Fruit fly (Drosophila melanogaster) whole organism, embryonic: ENCODE results near the gene Vha16-3.
A peak's percentile ranks its signal among the peaks of the same experiment; 100 is the strongest.

Experiments used
- Awh ChIP-seq: fragments of 200-800 bp; sonication (Bioruptor generic); IDR thresholded peaks from 2 replicates; pipeline ENCODE4, ENCODE4 v1.3.6; 2022; ENCODE audit warnings: missing biosample characterization, missing genetic modification characterization
- Bteb2 ChIP-seq: fragments of 200-800 bp; sonication (Bioruptor generic); optimal IDR thresholded peaks from 2 replicates; lab custom pipeline; 2016; ENCODE audit warnings: missing biosample characterization, missing genetic modification characterization
- CG10267 ChIP-seq: fragments of 200-800 bp; sonication (Bioruptor generic); optimal IDR thresholded peaks from 2 replicates; lab custom pipeline; 2018; ENCODE audit warnings: missing biosample characterization, mild to moderate bottlenecking, missing genetic modification characterization, moderate library complexity
- CG10959 ChIP-seq: fragments of 200-800 bp; sonication (Bioruptor generic); IDR thresholded peaks from 2 replicates; pipeline ENCODE4 v1.3.6; 2022; ENCODE audit warnings: missing biosample characterization, missing genetic modification characterization
- CG11247 ChIP-seq: fragments of 200-800 bp; sonication (Bioruptor generic); IDR thresholded peaks from 2 replicates; pipeline ENCODE4 v1.3.6; 2022; ENCODE audit warnings: missing biosample characterization, missing genetic modification characterization
- CG11696 ChIP-seq: fragments of 200-800 bp; sonication (Bioruptor generic); IDR thresholded peaks from 2 replicates; pipeline ENCODE4 v1.3.6; 2022; ENCODE audit warnings: missing biosample characterization, missing genetic modification characterization
- CG12219 ChIP-seq: fragments of 200-800 bp; sonication (Bioruptor generic); optimal IDR thresholded peaks from 3 replicates; lab custom pipeline; 2018; ENCODE audit warnings: missing biosample characterization, mild to moderate bottlenecking, missing genetic modification characterization
- CG13287 ChIP-seq: fragments of 200-800 bp; sonication (Bioruptor generic); IDR thresholded peaks from 2 replicates; pipeline ENCODE4 v1.3.6; 2022; ENCODE audit warnings: missing biosample characterization, missing genetic modification characterization; ENCODE audit not compliant: partially characterized antibody
- CG13894 ChIP-seq: fragments of 200-800 bp; sonication (Bioruptor generic); optimal IDR thresholded peaks from 3 replicates; lab custom pipeline; 2018; ENCODE audit warnings: missing biosample characterization, mild to moderate bottlenecking, missing genetic modification characterization, moderate library complexity
- CG14014 ChIP-seq: fragments of 200-800 bp; sonication (Bioruptor generic); IDR thresholded peaks from 2 replicates; pipeline ENCODE4 v1.3.6; 2022; ENCODE audit warnings: missing biosample characterization, missing genetic modification characterization
- CG14710 ChIP-seq: fragments of 200-800 bp; sonication (Bioruptor generic); optimal IDR thresholded peaks from 3 replicates; lab custom pipeline; 2019; ENCODE audit warnings: missing biosample characterization, mild to moderate bottlenecking, missing genetic modification characterization, moderate library complexity
- CG15696 ChIP-seq: fragments of 200-800 bp; sonication (Bioruptor generic); optimal IDR thresholded peaks from 2 replicates; lab custom pipeline; 2019; ENCODE audit warnings: missing biosample characterization, mild to moderate bottlenecking, missing genetic modification characterization, moderate library complexity
- CG16813 ChIP-seq: fragments of 200-800 bp; sonication (Bioruptor generic); IDR thresholded peaks from 3 replicates; pipeline ENCODE4 v1.3.6; 2022; ENCODE audit warnings: missing biosample characterization, missing genetic modification characterization; ENCODE audit not compliant: partially characterized antibody
- CG17328 ChIP-seq: fragments of 200-800 bp; sonication (Bioruptor generic); IDR thresholded peaks from 2 replicates; pipeline ENCODE4 v1.3.6; 2022; ENCODE audit warnings: missing biosample characterization, missing genetic modification characterization
- CG17359 ChIP-seq: fragments of 200-800 bp; sonication (Bioruptor generic); optimal IDR thresholded peaks from 3 replicates; lab custom pipeline; 2018; ENCODE audit warnings: missing biosample characterization, mild to moderate bottlenecking, missing genetic modification characterization, moderate library complexity
- CG18599 ChIP-seq: fragments of 200-800 bp; sonication (Bioruptor generic); optimal IDR thresholded peaks from 3 replicates; lab custom pipeline; 2017; ENCODE audit warnings: missing biosample characterization, missing genetic modification characterization, mild to moderate bottlenecking, moderate library complexity, missing genetic modification reagents
- CG2120 ChIP-seq: fragments of 200-800 bp; sonication (Bioruptor generic); optimal IDR thresholded peaks from 3 replicates; lab custom pipeline; 2016; ENCODE audit warnings: missing biosample characterization, missing genetic modification characterization
- CG2129 ChIP-seq: fragments of 200-800 bp; sonication (Bioruptor generic); IDR thresholded peaks from 2 replicates; pipeline ENCODE4 v1.3.6; 2022; ENCODE audit warnings: missing biosample characterization, missing genetic modification characterization; ENCODE audit not compliant: partially characterized antibody
- CG2199 ChIP-seq: fragments of 200-800 bp; sonication (Bioruptor generic); IDR thresholded peaks from 3 replicates; pipeline ENCODE4 v1.3.6; 2022; ENCODE audit warnings: missing biosample characterization, missing genetic modification characterization
- CG2678 ChIP-seq: fragments of 200-800 bp; sonication (Bioruptor generic); optimal IDR thresholded peaks from 3 replicates; lab custom pipeline; 2019; ENCODE audit warnings: missing biosample characterization, mild to moderate bottlenecking, missing genetic modification characterization, moderate library complexity
- CG2712 ChIP-seq: fragments of 200-800 bp; optimal IDR thresholded peaks from 3 replicates; lab custom pipeline; 2019; ENCODE audit warnings: missing biosample characterization, mild to moderate bottlenecking, missing genetic modification characterization, moderate library complexity
- CG31441 ChIP-seq: fragments of 200-800 bp; sonication (Bioruptor generic); IDR thresholded peaks from 2 replicates; pipeline ENCODE4 v1.3.6; 2022; ENCODE audit warnings: missing biosample characterization, missing genetic modification characterization
- CG32772 ChIP-seq: fragments of 200-800 bp; sonication (Bioruptor generic); IDR thresholded peaks from 2 replicates; pipeline ENCODE4 v1.3.6; 2022; ENCODE audit warnings: missing biosample characterization, missing genetic modification characterization
- CG34376 ChIP-seq: fragments of 200-800 bp; sonication (Bioruptor generic); optimal IDR thresholded peaks from 2 replicates; lab custom pipeline; 2018; ENCODE audit warnings: missing biosample characterization, mild to moderate bottlenecking, missing genetic modification characterization
- CG4854 ChIP-seq: fragments of 200-800 bp; sonication (Bioruptor generic); optimal IDR thresholded peaks from 2 replicates; lab custom pipeline; 2016; ENCODE audit warnings: missing biosample characterization, missing genetic modification characterization, inconsistent platforms
- CG8359 ChIP-seq: fragments of 200-800 bp; sonication (Bioruptor generic); optimal IDR thresholded peaks from 2 replicates; lab custom pipeline; 2017; ENCODE audit warnings: missing biosample characterization, mild to moderate bottlenecking, missing genetic modification characterization, borderline replicate concordance
- CG8765 ChIP-seq: fragments of 200-800 bp; sonication (Bioruptor generic); IDR thresholded peaks from 2 replicates; pipeline ENCODE4 v1.3.6; 2022; ENCODE audit warnings: missing biosample characterization, missing genetic modification characterization
- CTCF ChIP-seq: fragments of 200-800 bp; sonication (Bioruptor generic); optimal IDR thresholded peaks from 2 replicates; lab custom pipeline; 2017; ENCODE audit warnings: missing biosample characterization, mild to moderate bottlenecking, missing genetic modification characterization, moderate library complexity
- Ets65A ChIP-seq: fragments of 200-800 bp; sonication (Bioruptor generic); peaks from one replicate; lab custom pipeline; 2016; ENCODE audit warnings: missing biosample characterization, missing genetic modification characterization
- Lhr ChIP-seq: fragments of 200-800 bp; sonication (Bioruptor generic); optimal IDR thresholded peaks from 3 replicates; lab custom pipeline; 2017; ENCODE audit warnings: mild to moderate bottlenecking, missing biosample characterization, missing genetic modification reagents, missing genetic modification characterization
- Lim3 ChIP-seq: fragments of 200-800 bp; sonication (Bioruptor generic); IDR thresholded peaks from 2 replicates; pipeline ENCODE4 v1.3.6; 2022; ENCODE audit warnings: missing biosample characterization, missing genetic modification characterization
- Myb ChIP-seq: fragments of 200-800 bp; sonication (Bioruptor generic); optimal IDR thresholded peaks from 2 replicates; lab custom pipeline; 2016; ENCODE audit warnings: missing biosample characterization, missing genetic modification characterization
- Nf-YC ChIP-seq: fragments of 200-800 bp; optimal IDR thresholded peaks from 3 replicates; lab custom pipeline; 2019; ENCODE audit warnings: missing biosample characterization, mild to moderate bottlenecking, missing genetic modification characterization, moderate library complexity
- Ptx1 ChIP-seq: fragments of 200-800 bp; sonication (Bioruptor generic); IDR thresholded peaks from 2 replicates; pipeline ENCODE4 v1.3.6; 2022; ENCODE audit warnings: missing biosample characterization, missing genetic modification characterization
- Sin3A ChIP-seq: fragments of >200 bp; optimal IDR thresholded peaks from 2 replicates; lab custom pipeline; 2018
- ato ChIP-seq: fragments of 200-800 bp; sonication (Bioruptor generic); IDR thresholded peaks from 2 replicates; pipeline ENCODE4 v1.3.6; 2022; ENCODE audit warnings: missing biosample characterization, missing genetic modification characterization; ENCODE audit not compliant: partially characterized antibody
- bcd ChIP-seq: fragments of 200-800 bp; sonication (Bioruptor generic); optimal IDR thresholded peaks from 2 replicates; lab custom pipeline; 2017; ENCODE audit warnings: missing biosample characterization, mild to moderate bottlenecking, missing genetic modification characterization
- chif ChIP-seq, 2 experiments: fragments of 200-800 bp; sonication (Bioruptor generic); optimal IDR thresholded peaks; 3 replicates each; lab custom pipeline; 2016; ENCODE audit warnings: missing biosample characterization in 2 of 2, missing genetic modification characterization in 2 of 2
- fd102C ChIP-seq: fragments of 200-800 bp; sonication (Bioruptor generic); optimal IDR thresholded peaks from 2 replicates; lab custom pipeline; 2018; ENCODE audit warnings: missing biosample characterization, mild to moderate bottlenecking, missing genetic modification characterization, moderate library complexity
- lov ChIP-seq, 2 experiments: fragments of 200-800 bp in 1 of 2; fragments of >200 bp in 1 of 2; sonication (Bioruptor generic) in 1 of 2; IDR thresholded peaks in 1 of 2; optimal IDR thresholded peaks in 1 of 2; 2 replicates in 1 of 2; 3 replicates in 1 of 2; pipeline versions ENCODE4 v1.3.6 to Lab custom; 2017 to 2022; ENCODE audit warnings: missing biosample characterization in 1 of 2, missing genetic modification characterization in 1 of 2
- luna ChIP-seq: fragments of 200-800 bp; sonication (Bioruptor generic); optimal IDR thresholded peaks from 2 replicates; lab custom pipeline; 2016; ENCODE audit warnings: missing biosample characterization, missing genetic modification characterization
- nerfin-1 ChIP-seq: fragments of 200-800 bp; sonication (Bioruptor generic); optimal IDR thresholded peaks from 3 replicates; lab custom pipeline; 2019; ENCODE audit warnings: missing biosample characterization, mild to moderate bottlenecking, missing genetic modification characterization, moderate library complexity
- nmo ChIP-seq: fragments of 200-800 bp; sonication (Bioruptor generic); optimal IDR thresholded peaks from 2 replicates; lab custom pipeline; 2018; ENCODE audit warnings: missing biosample characterization, mild to moderate bottlenecking, missing genetic modification characterization, moderate library complexity
- salm ChIP-seq: fragments of 200-800 bp; sonication (Bioruptor generic); optimal IDR thresholded peaks from 2 replicates; lab custom pipeline; 2018; ENCODE audit warnings: missing biosample characterization, mild to moderate bottlenecking, missing genetic modification characterization
- sisA ChIP-seq: fragments of 200-800 bp; sonication (Bioruptor generic); IDR thresholded peaks from 2 replicates; pipeline ENCODE4 v1.3.6; 2022; ENCODE audit warnings: missing biosample characterization, missing genetic modification characterization
- slbo ChIP-seq: fragments of 200-800 bp; sonication (Bioruptor generic); IDR thresholded peaks from 2 replicates; pipeline ENCODE4 v1.3.6; 2022; ENCODE audit warnings: missing biosample characterization, missing genetic modification characterization
- tgo ChIP-seq: fragments of 200-800 bp; sonication (Bioruptor generic); IDR thresholded peaks from 3 replicates; pipeline ENCODE4 v1.3.6; 2022; ENCODE audit warnings: missing biosample characterization, missing genetic modification characterization
- toy ChIP-seq: fragments of 200-800 bp; sonication (Bioruptor generic); IDR thresholded peaks from 2 replicates; pipeline ENCODE4 v1.3.6; 2022; ENCODE audit warnings: missing biosample characterization, missing genetic modification characterization
- usp ChIP-seq: fragments of >200 bp; optimal IDR thresholded peaks from 2 replicates; lab custom pipeline; 2017; ENCODE audit warnings: missing biosample characterization, missing genetic modification characterization
- wdn ChIP-seq: fragments of 200-800 bp; sonication (Bioruptor generic); IDR thresholded peaks from 2 replicates; pipeline ENCODE4 v1.3.6; 2022; ENCODE audit warnings: missing biosample characterization, missing genetic modification characterization
- zfh2 ChIP-seq: fragments of 200-800 bp; sonication (Bioruptor generic); optimal IDR thresholded peaks from 2 replicates; lab custom pipeline; 2016; ENCODE audit warnings: missing biosample characterization, missing genetic modification characterization

Gene Vha16-3

DNA sequence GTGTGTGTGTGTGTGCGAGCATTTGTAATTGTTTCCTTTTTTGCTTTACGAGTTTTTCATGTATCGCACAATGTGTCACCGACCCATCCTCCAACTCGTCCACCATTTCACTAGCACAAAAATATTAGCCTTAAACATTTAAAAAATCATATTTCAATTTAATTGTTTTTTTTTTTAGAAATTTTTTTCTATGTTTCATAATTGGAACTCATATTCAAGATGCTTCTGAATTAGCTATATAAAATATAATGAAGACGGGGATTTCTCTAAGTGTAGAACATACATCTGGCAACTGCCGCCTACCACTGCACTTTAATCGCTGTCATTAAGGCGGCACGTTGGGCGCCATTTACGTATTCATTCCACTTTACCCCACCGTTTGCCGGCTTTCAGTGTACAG, 33.5 kb upstream of the Vha16-3 start (continued):
- TF ChIP-seq nmo: peak; percentile 11
- peak; percentile 0 for TF ChIP-seq CG17359 (tag; lab: Kevin White, UChicago)
- TF ChIP-seq CG2199 (GFP tag; lab: Robert Waterston, UW): no peak
- TF ChIP-seq CG2678 (tag; lab: Kevin White, UChicago): peak; percentile 18
- no peak for TF ChIP-seq zfh2 (GFP tag; lab: Kevin White, UChicago)
- no peak for TF ChIP-seq CG34376 (GFP tag; lab: Kevin White, UChicago)
- TF ChIP-seq CG31441: peak; percentile 32; the same call in 1 of the 2 replicates
- no peak for TF ChIP-seq nerfin-1
- TF ChIP-seq Sin3A (lab: Kevin White, UChicago): no peak
- no peak for TF ChIP-seq bcd (GFP tag; lab: Kevin White, UChicago)
- peak; percentile 22; the same call in 1 of the 2 replicates for TF ChIP-seq Ptx1 (GFP tag; lab: Robert Waterston, UW)
- no peak for TF ChIP-seq CG13894 (tag; lab: Kevin White, UChicago)
- TF ChIP-seq CG10267 (tag; lab: Kevin White, UChicago): peak; percentile 11
- TF ChIP-seq wdn (GFP tag; lab: Robert Waterston, UW): no peak
- TF ChIP-seq CG2120 (GFP tag; lab: Kevin White, UChicago): no peak
- TF ChIP-seq CG2712 (tag; lab: Kevin White, UChicago): peak; percentile 37
- no peak for TF ChIP-seq chif (GFP tag; optimal IDR thresholded peaks at IDR 0.05; lab: Kevin White, UChicago)
- TF ChIP-seq luna (GFP tag; lab: Kevin White, UChicago): no peak
- peak; percentile 30; the same call in 1 of the 2 replicates for TF ChIP-seq slbo
- TF ChIP-seq CG14014 (GFP tag; lab: Robert Waterston, UW): 0 out of 2 replicates have a peak, but pooled peaks have one; percentile 31
- TF ChIP-seq ato (GFP tag; lab: Robert Waterston, UW): no peak
- peak; percentile 34; the same call in 1 of the 2 replicates for TF ChIP-seq CG17328
- TF ChIP-seq fd102C (GFP tag; lab: Kevin White, UChicago): no peak
- TF ChIP-seq CG15696 (tag; lab: Kevin White, UChicago): peak; percentile 44
- no peak for TF ChIP-seq lov (optimal IDR thresholded peaks at IDR 0.05; lab: Kevin White, UChicago)
- no peak for TF ChIP-seq lov (GFP tag; IDR thresholded peaks at IDR 0.05; lab: Robert Waterston, UW)
- TF ChIP-seq CG2129 (GFP tag; lab: Robert Waterston, UW): no peak
- no peak for TF ChIP-seq Bteb2 (GFP tag; lab: Kevin White, UChicago)
- TF ChIP-seq CG11696 (GFP tag; lab: Robert Waterston, UW): 0 out of 2 replicates have a peak, but pooled peaks have one; percentile 12
- TF ChIP-seq CTCF (GFP tag; lab: Kevin White, UChicago): no peak
- TF ChIP-seq Ets65A: peak; percentile 56
- TF ChIP-seq CG8765 (GFP tag; lab: Robert Waterston, UW): peak; percentile 65
- no peak for TF ChIP-seq CG4854 (GFP tag; lab: Kevin White, UChicago)
- no peak for TF ChIP-seq Lhr
- TF ChIP-seq Nf-YC (tag; lab: Kevin White, UChicago): no peak
- TF ChIP-seq CG18599 (GFP tag; lab: Kevin White, UChicago): peak; percentile 4
- TF ChIP-seq tgo (GFP tag; lab: Robert Waterston, UW): 0 out of 3 replicates have a peak, but pooled peaks have one; percentile 17
- 0 out of 2 replicates have a peak, but pooled peaks have one; percentile 30 for TF ChIP-seq CG10959 (GFP tag; lab: Robert Waterston, UW)
- TF ChIP-seq CG13287 (GFP tag; lab: Robert Waterston, UW): no peak
- TF ChIP-seq Lim3 (GFP tag; lab: Robert Waterston, UW): no peak
- TF ChIP-seq salm: no peak
- no peak for TF ChIP-seq CG16813 (GFP tag; lab: Robert Waterston, UW)
- TF ChIP-seq toy (GFP tag; lab: Robert Waterston, UW): no peak
- 0 out of 2 replicates have a peak, but pooled peaks have one; percentile 21 for TF ChIP-seq CG32772 (GFP tag; lab: Robert Waterston, UW)
- TF ChIP-seq usp (GFP tag; lab: Kevin White, UChicago): no peak
- TF ChIP-seq CG8359 (GFP tag; lab: Kevin White, UChicago): no peak
- TF ChIP-seq Myb (GFP tag; lab: Kevin White, UChicago): no peak
- TF ChIP-seq Awh (GFP tag; lab: Robert Waterston, UW): peak; percentile 33; the same call in 1 of the 2 replicates
- TF ChIP-seq CG14710 (tag; lab: Kevin White, UChicago): peak; percentile 13
- no peak for TF ChIP-seq CG11247 (GFP tag; lab: Robert Waterston, UW)
- TF ChIP-seq sisA: no peak; the same call in 1 of the 2 replicates
- TF ChIP-seq CG12219 (GFP tag; lab: Kevin White, UChicago): no peak
